Worm (Caenorhabditis elegans) whole organism, mixed stage, embryonic: ENCODE results near the gene F46C8.8.

Source experiments
- M03D4.4 ChIP-seq: sonication (generic microtip); optimal IDR thresholded peaks from 2 replicates; lab custom pipeline; 2017; ENCODE audit warnings: mild to moderate bottlenecking, missing genetic modification characterization, missing compliant biosample characterization
- bed-3 ChIP-seq: fragments of 200-800 bp; sonication (Bioruptor generic); optimal IDR thresholded peaks from 3 replicates; lab custom pipeline; 2018; ENCODE audit warnings: mild to moderate bottlenecking, missing genetic modification characterization, moderate library complexity, missing compliant biosample characterization
- ceh-39 ChIP-seq: fragments of 150-350 bp; optimal IDR thresholded peaks from 2 replicates; lab custom pipeline; 2014; ENCODE audit warnings: missing biosample characterization, missing genetic modification characterization
- ceh-43 ChIP-seq: fragments of 200-800 bp; sonication (Bioruptor generic); optimal IDR thresholded peaks from 2 replicates; lab custom pipeline; 2018; ENCODE audit warnings: mild to moderate bottlenecking, missing genetic modification characterization, moderate library complexity, missing compliant biosample characterization
- ceh-83 ChIP-seq: fragments of 200-800 bp; sonication (Bioruptor generic); optimal IDR thresholded peaks from 2 replicates; lab custom pipeline; 2018; ENCODE audit warnings: mild to moderate bottlenecking, missing genetic modification characterization, missing compliant biosample characterization
- ces-1 ChIP-seq: fragments of 150-350 bp; optimal IDR thresholded peaks from 2 replicates; lab custom pipeline; 2014; ENCODE audit warnings: missing biosample characterization, missing genetic modification reagents, missing genetic modification characterization
- cnd-1 ChIP-seq: fragments of 200-800 bp; sonication (Bioruptor generic); optimal IDR thresholded peaks from 2 replicates; lab custom pipeline; 2018; ENCODE audit warnings: mild to moderate bottlenecking, missing genetic modification characterization, missing compliant biosample characterization
- elt-3 ChIP-seq: fragments of 150-350 bp; optimal IDR thresholded peaks from 2 replicates; lab custom pipeline; 2014; ENCODE audit warnings: missing biosample characterization, missing genetic modification characterization
- flh-1 ChIP-seq: fragments of 200-800 bp; sonication (Bioruptor generic); optimal IDR thresholded peaks from 2 replicates; lab custom pipeline; 2018; ENCODE audit warnings: mild to moderate bottlenecking, missing genetic modification characterization, moderate library complexity, missing compliant biosample characterization
- ham-2 ChIP-seq: fragments of 200-800 bp; sonication (Bioruptor generic); optimal IDR thresholded peaks from 2 replicates; lab custom pipeline; 2018; ENCODE audit warnings: mild to moderate bottlenecking, missing genetic modification characterization, missing compliant biosample characterization
- hlh-1 ChIP-seq: fragments of 150-350 bp; optimal IDR thresholded peaks from 2 replicates; lab custom pipeline; 2014; ENCODE audit warnings: missing biosample characterization, missing genetic modification reagents, missing genetic modification characterization
- lin-13 ChIP-seq: fragments of 150-350 bp; optimal IDR thresholded peaks from 2 replicates; lab custom pipeline; 2014; ENCODE audit warnings: missing biosample characterization, missing genetic modification characterization
- lin-32 ChIP-seq: fragments of 200-800 bp; sonication (Bioruptor generic); optimal IDR thresholded peaks from 2 replicates; lab custom pipeline; 2018; ENCODE audit warnings: mild to moderate bottlenecking, missing genetic modification characterization, missing compliant biosample characterization
- lsy-2 ChIP-seq: fragments of 150-350 bp; optimal IDR thresholded peaks from 2 replicates; lab custom pipeline; 2014; ENCODE audit warnings: missing biosample characterization, missing genetic modification characterization
- mep-1 ChIP-seq: fragments of 150-350 bp; optimal IDR thresholded peaks from 2 replicates; lab custom pipeline; 2017; ENCODE audit warnings: missing biosample characterization, missing genetic modification reagents, missing genetic modification characterization, inconsistent platforms
- mls-2 ChIP-seq: sonication (generic microtip); optimal IDR thresholded peaks from 2 replicates; lab custom pipeline; 2016; ENCODE audit warnings: mild to moderate bottlenecking, missing genetic modification characterization, moderate library complexity, missing compliant biosample characterization
- nhr-2 ChIP-seq: fragments of 150-350 bp; optimal IDR thresholded peaks from 2 replicates; lab custom pipeline; 2014; ENCODE audit warnings: missing biosample characterization, missing genetic modification characterization
- nhr-28 ChIP-seq: fragments of 150-350 bp; optimal IDR thresholded peaks from 2 replicates; lab custom pipeline; 2014; ENCODE audit warnings: missing biosample characterization, missing genetic modification characterization
- pha-4 ChIP-seq: fragments of 150-350 bp; optimal IDR thresholded peaks from 2 replicates; lab custom pipeline; 2018; ENCODE audit warnings: missing biosample characterization, missing genetic modification reagents, missing genetic modification characterization
- sem-2 ChIP-seq: fragments of 200-800 bp; sonication (Bioruptor generic); optimal IDR thresholded peaks from 2 replicates; lab custom pipeline; 2018; ENCODE audit warnings: mild to moderate bottlenecking, missing genetic modification characterization, missing compliant biosample characterization
- snpc-4 ChIP-seq: fragments of 150-350 bp; optimal IDR thresholded peaks from 2 replicates; lab custom pipeline; 2014; ENCODE audit warnings: missing biosample characterization, missing genetic modification characterization
- sptf-1 ChIP-seq: sonication (generic microtip); optimal IDR thresholded peaks from 2 replicates; lab custom pipeline; 2017; ENCODE audit warnings: mild to moderate bottlenecking, missing genetic modification characterization, moderate library complexity, missing compliant biosample characterization
- tbx-8 ChIP-seq: fragments of 200-800 bp; sonication (Bioruptor generic); optimal IDR thresholded peaks from 2 replicates; lab custom pipeline; 2018; ENCODE audit warnings: mild to moderate bottlenecking, missing genetic modification characterization, moderate library complexity, missing compliant biosample characterization
- unc-120 ChIP-seq: sonication (generic microtip); optimal IDR thresholded peaks from 2 replicates; lab custom pipeline; 2017; ENCODE audit warnings: missing genetic modification characterization, missing compliant biosample characterization; ENCODE audit not compliant: poor library complexity, severe bottlenecking
- unc-39 ChIP-seq: fragments of 150-350 bp; optimal IDR thresholded peaks from 2 replicates; lab custom pipeline; 2014; ENCODE audit warnings: missing biosample characterization, missing genetic modification characterization
- zip-8 ChIP-seq: fragments of 150-350 bp; optimal IDR thresholded peaks from 2 replicates; lab custom pipeline; 2014; ENCODE audit warnings: missing biosample characterization, missing genetic modification characterization

F46C8.8 gene

DNA sequence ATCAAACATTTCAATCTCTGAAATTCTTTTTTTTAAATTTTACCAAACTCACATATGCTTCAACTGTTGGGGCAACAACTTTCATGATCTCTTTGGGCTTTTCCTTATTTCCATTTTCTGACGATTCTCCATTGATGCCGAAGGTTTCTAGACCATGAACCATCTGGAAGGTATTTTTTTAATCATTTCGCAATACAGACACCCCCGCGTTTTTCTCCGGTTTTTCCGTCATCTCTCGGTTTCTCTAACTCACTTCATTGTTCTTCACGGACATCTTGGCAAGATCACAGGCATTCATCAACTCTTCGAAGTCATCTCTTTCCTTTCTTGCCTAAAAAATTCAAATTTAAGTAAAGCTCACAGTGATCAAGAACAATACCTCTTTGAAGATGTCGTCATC is 18.9 kb upstream of the F46C8.8 start:
- TF ChIP-seq snpc-4 (tag; lab: Kevin White, UChicago): no peak
- TF ChIP-seq pha-4 (tag; lab: Kevin White, UChicago): no peak
- TF ChIP-seq ceh-83 (GFP tag; lab: Kevin White, UChicago): no peak
- TF ChIP-seq tbx-8 (GFP tag; lab: Kevin White, UChicago): no peak

ce11 chrX:7572057-7572456 is 17.8 kb upstream of the F46C8.8 start, which contains the start of gene pcyt-1:
TSS of gene pcyt-1 (plus strand) at chrX:7572357.
- TF ChIP-seq sem-2 (no peak), snpc-4 (tag; lab: Kevin White, UChicago) (no peak), lin-13 (tag; lab: Kevin White, UChicago) (no peak), pha-4 (tag; lab: Kevin White, UChicago) (no peak), unc-120 (tag; lab: Kevin White, UChicago) (no peak), nhr-2 (tag; lab: Kevin White, UChicago) (no peak), cnd-1 (tag; lab: Kevin White, UChicago) (no peak), bed-3 (no peak)
- TF ChIP-seq, all 35 proteins: peak for 0

DNA sequence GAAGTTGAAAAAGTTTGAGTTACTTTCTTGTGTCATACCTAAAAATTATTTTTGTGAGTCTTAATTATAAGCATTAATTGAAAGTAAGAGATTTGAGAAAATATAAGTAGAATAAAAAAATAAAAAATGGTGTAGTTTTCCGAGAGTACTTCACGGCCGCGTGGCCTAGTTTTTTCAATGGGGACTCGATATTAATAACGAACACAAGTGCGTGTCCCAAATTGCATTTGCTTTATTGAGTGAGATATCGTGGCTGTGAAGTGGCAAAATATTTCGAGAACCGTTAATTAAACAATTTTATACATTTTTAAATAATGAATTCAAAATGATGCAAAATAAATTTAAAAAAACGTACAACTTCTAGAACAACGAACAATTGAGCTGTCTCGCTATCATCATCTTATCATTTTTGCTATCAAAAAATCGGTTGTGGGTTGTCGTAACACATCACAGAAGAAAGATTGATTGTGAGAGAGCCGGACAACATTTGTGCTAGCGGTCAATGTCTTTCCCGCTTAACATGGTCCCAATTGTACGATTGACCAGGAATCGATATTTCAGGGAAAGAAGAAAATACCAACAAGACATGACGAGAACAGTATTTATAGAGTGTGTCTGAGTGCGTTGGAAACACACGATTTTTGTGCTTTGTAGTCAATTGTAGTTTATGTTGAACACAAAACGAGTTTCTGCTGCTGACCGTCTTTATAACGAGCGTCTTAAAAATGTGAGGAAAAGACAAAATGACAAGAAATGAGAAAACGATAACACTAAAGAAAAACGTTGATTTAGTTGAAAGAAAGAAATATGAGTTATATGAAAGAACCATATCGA is 15.7 kb upstream of the F46C8.8 start, which contains the start of gene apy-1:
apy-1 (minus strand) TSS at position 38 of the 834 bp plus-strand sequence.
- TF ChIP-seq unc-120 (tag; lab: Kevin White, UChicago): peak; percentile 11
- TF ChIP-seq ceh-39 (tag; lab: Kevin White, UChicago): peak; percentile 77
- peak; percentile 91 for TF ChIP-seq ces-1
- TF ChIP-seq M03D4.4: no peak
- TF ChIP-seq flh-1 (GFP tag; lab: Kevin White, UChicago): no peak
- TF ChIP-seq sem-2: no peak
- TF ChIP-seq nhr-28 (tag; lab: Kevin White, UChicago): no peak
- TF ChIP-seq sptf-1 (tag; lab: Kevin White, UChicago): no peak
- no peak for TF ChIP-seq hlh-1 (tag; lab: Kevin White, UChicago)

ce11 chrX:7568684-7569289 is 14.6 kb upstream of the F46C8.8 start:
- no peak for TF ChIP-seq unc-39 (tag; lab: Kevin White, UChicago)
- TF ChIP-seq lsy-2 (tag; lab: Kevin White, UChicago): no peak
- no peak for TF ChIP-seq mls-2 (tag; lab: Kevin White, UChicago)

- TF ChIP-seq ces-1: peak; percentile 26
- no peak for TF ChIP-seq elt-3 (tag; lab: Kevin White, UChicago)
- TF ChIP-seq nhr-28 (tag; lab: Kevin White, UChicago): no peak
- no peak for TF ChIP-seq sptf-1 (tag; lab: Kevin White, UChicago)
- peak; percentile 36 for TF ChIP-seq mep-1
Observed at ce11 chrX:7565005-7565404, 10.8 kb upstream of the F46C8.8 start, which contains the start of gene vps-52. TSS of gene vps-52 (plus strand) at chrX:7565323.

DNA sequence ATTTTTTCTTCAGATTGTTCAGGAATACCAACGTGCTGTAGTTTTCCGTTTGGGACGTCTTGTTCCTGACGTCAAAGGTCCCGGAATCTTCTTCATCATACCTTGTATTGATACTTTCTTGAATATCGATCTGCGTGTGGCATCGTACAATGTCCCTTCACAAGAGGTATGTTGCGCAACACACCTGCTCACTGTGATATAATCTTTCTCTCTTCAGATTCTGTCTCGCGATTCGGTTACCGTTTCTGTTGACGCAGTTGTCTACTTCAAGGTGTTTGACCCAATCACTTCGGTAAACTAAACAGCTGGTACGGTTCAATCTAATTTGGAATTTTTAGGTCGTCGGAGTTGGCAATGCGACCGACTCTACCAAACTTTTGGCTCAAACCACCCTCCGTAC is 9.2 kb upstream of the F46C8.8 start:
- TF ChIP-seq zip-8 (tag; lab: Kevin White, UChicago) (peak; percentile 91), nhr-28 (tag; lab: Kevin White, UChicago) (no peak), lin-32 (GFP tag; lab: Kevin White, UChicago) (no peak), ceh-43 (GFP tag; lab: Kevin White, UChicago) (no peak), ham-2 (GFP tag; lab: Kevin White, UChicago) (no peak), elt-3 (tag; lab: Kevin White, UChicago) (no peak), nhr-2 (tag; lab: Kevin White, UChicago) (peak; percentile 82), hlh-1 (tag; lab: Kevin White, UChicago) (peak; percentile 4)
